Worm (Caenorhabditis elegans) whole organism, young adult: Measurements from ENCODE around the gene lips-12.

Source experiments
- B0261.1 ChIP-seq: sonication (generic microtip); optimal IDR thresholded peaks from 2 replicates; lab custom pipeline; 2016; ENCODE audit warnings: mild to moderate bottlenecking, missing genetic modification characterization, moderate library complexity, missing compliant biosample characterization
- C06A6.2 ChIP-seq: fragments of 200-800 bp; sonication (Bioruptor generic); conservative IDR thresholded peaks from 2 replicates; pipeline ENCODE4 v1.3.6; 2022; ENCODE audit warnings: missing genetic modification characterization, missing compliant biosample characterization
- Y56A3A.18 ChIP-seq: fragments of 200-800 bp; sonication (Bioruptor generic); IDR thresholded peaks from 2 replicates; pipeline ENCODE4 v1.3.6; 2022; ENCODE audit warnings: missing genetic modification reagents, missing genetic modification characterization, missing compliant biosample characterization
- Y95B8A.8 ChIP-seq: fragments of 200-800 bp; sonication (Bioruptor generic); IDR thresholded peaks from 2 replicates; pipeline ENCODE4 v1.3.6; 2022; ENCODE audit warnings: missing genetic modification reagents, missing genetic modification characterization, missing compliant biosample characterization
- aptf-2 ChIP-seq: fragments of 200-800 bp; sonication (Bioruptor generic); conservative IDR thresholded peaks from 2 replicates; pipeline ENCODE4 v1.3.6; 2022; ENCODE audit warnings: missing genetic modification reagents, missing genetic modification characterization, missing compliant biosample characterization
- ceh-79 ChIP-seq: sonication (generic microtip); optimal IDR thresholded peaks from 2 replicates; lab custom pipeline; 2017; ENCODE audit warnings: mild to moderate bottlenecking, missing genetic modification characterization, missing compliant biosample characterization
- ceh-91 ChIP-seq: fragments of 200-800 bp; sonication (Bioruptor generic); IDR thresholded peaks from 2 replicates; pipeline ENCODE4 v1.3.6; 2022; ENCODE audit warnings: missing genetic modification reagents, missing genetic modification characterization, missing compliant biosample characterization
- egl-18 ChIP-seq: fragments of 200-800 bp; sonication (Bioruptor generic); IDR thresholded peaks from 2 replicates; pipeline ENCODE4 v1.3.6; 2022; ENCODE audit warnings: missing genetic modification reagents, missing genetic modification characterization, missing compliant biosample characterization
- egl-44 ChIP-seq: fragments of 200-800 bp; sonication (Bioruptor generic); IDR thresholded peaks from 2 replicates; pipeline ENCODE4 v1.3.6; 2022; ENCODE audit warnings: missing genetic modification reagents, missing genetic modification characterization, missing compliant biosample characterization
- gei-17 ChIP-seq: fragments of 200-800 bp; sonication (Bioruptor generic); optimal IDR thresholded peaks from 2 replicates; lab custom pipeline; 2018; ENCODE audit warnings: mild to moderate bottlenecking, missing genetic modification characterization, missing compliant biosample characterization
- lin-40 ChIP-seq: sonication (generic microtip); optimal IDR thresholded peaks from 2 replicates; lab custom pipeline; 2016; ENCODE audit warnings: missing genetic modification characterization, mild to moderate bottlenecking, missing compliant biosample characterization, missing genotype, missing genetic modification reagents
- lsl-1 ChIP-seq: fragments of 200-800 bp; sonication (Bioruptor generic); optimal IDR thresholded peaks from 2 replicates; lab custom pipeline; 2018; ENCODE audit warnings: mild to moderate bottlenecking, missing genetic modification characterization, moderate library complexity, missing compliant biosample characterization
- nhr-80 ChIP-seq: sonication (generic microtip); optimal IDR thresholded peaks from 2 replicates; lab custom pipeline; 2016; ENCODE audit warnings: missing genetic modification characterization, missing compliant biosample characterization
- pha-4 ChIP-seq: fragments of 150-350 bp; sonication (generic microtip); optimal IDR thresholded peaks from 2 replicates; lab custom pipeline; 2014; ENCODE audit warnings: missing biosample characterization, missing genetic modification reagents, missing genetic modification characterization
- rpc-1 ChIP-seq, 2 experiments: fragments of 150-350 bp in 1 of 2; sonication (generic microtip) in 1 of 2; optimal IDR thresholded peaks; 2 replicates each; lab custom pipeline; 2014 to 2018; ENCODE audit warnings: missing biosample characterization in 1 of 2, missing genetic modification characterization in 1 of 2, missing genetic modification reagents in 1 of 2, missing genotype in 1 of 2
- snpc-1.1 ChIP-seq: sonication (generic microtip); optimal IDR thresholded peaks from 2 replicates; lab custom pipeline; 2017; ENCODE audit warnings: missing genetic modification characterization, mild to moderate bottlenecking, missing compliant biosample characterization, antibody characterized with exemption, moderate library complexity, missing genotype, missing genetic modification reagents; ENCODE audit not compliant: insufficient read depth
- snpc-1.3 ChIP-seq: sonication (generic microtip); optimal IDR thresholded peaks from 2 replicates; lab custom pipeline; 2017; ENCODE audit warnings: missing genetic modification characterization, mild to moderate bottlenecking, missing compliant biosample characterization, antibody characterized with exemption, moderate library complexity, missing genotype, missing genetic modification reagents; ENCODE audit not compliant: insufficient read depth
- tbp1 ChIP-seq: fragments of 200-800 bp; sonication (Bioruptor generic); optimal IDR thresholded peaks from 2 replicates; lab custom pipeline; 2018; ENCODE audit warnings: mild to moderate bottlenecking, missing genetic modification characterization, missing compliant biosample characterization
- unc-130 ChIP-seq: sonication (generic microtip); optimal IDR thresholded peaks from 2 replicates; lab custom pipeline; 2016; ENCODE audit warnings: missing genetic modification reagents, missing genetic modification characterization, missing compliant biosample characterization

Gene lips-12

DNA sequence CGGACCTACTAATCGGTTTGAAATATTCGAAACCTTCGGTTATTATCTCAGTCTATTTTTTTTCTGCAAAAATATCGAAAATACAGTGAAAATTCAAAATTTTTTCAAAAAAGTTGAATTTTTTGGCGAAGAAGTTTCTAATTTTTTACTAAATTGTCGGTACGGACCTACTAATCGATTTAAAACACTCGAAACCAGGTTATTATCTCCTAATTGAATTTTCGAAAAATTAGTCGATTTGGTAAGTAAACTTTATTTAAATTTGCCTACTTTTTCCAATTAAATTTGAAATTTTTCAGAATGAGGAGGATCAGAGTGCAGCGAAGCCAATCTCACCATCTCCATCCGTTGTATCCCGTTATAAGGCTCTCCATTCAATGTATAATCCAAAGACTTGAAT is 43.2 kb downstream of the lips-12 start, which contains the start of gene K02E7.12:
Gene K02E7.12, plus strand, starts transcription at position 301 of the 400 bp plus-strand sequence.
- TF ChIP-seq snpc-1.1: no peak
- TF ChIP-seq Y56A3A.18 (GFP tag; lab: Robert Waterston, UW): no peak
- no peak for TF ChIP-seq egl-44
- no peak for TF ChIP-seq tbp1 (GFP tag; lab: Kevin White, UChicago)
- TF ChIP-seq Y95B8A.8 (GFP tag; lab: Robert Waterston, UW): no peak
- no peak for TF ChIP-seq C06A6.2 (GFP tag; lab: Robert Waterston, UW)
- no peak for TF ChIP-seq lsl-1 (GFP tag; lab: Kevin White, UChicago)
- no peak for TF ChIP-seq unc-130
- TF ChIP-seq gei-17 (GFP tag; lab: Kevin White, UChicago): no peak
- no peak for TF ChIP-seq pha-4 (tag; lab: Kevin White, UChicago)
- TF ChIP-seq aptf-2: no peak
- TF ChIP-seq lin-40 (tag; lab: Kevin White, UChicago): no peak
- TF ChIP-seq B0261.1 (tag; lab: Kevin White, UChicago): no peak

DNA sequence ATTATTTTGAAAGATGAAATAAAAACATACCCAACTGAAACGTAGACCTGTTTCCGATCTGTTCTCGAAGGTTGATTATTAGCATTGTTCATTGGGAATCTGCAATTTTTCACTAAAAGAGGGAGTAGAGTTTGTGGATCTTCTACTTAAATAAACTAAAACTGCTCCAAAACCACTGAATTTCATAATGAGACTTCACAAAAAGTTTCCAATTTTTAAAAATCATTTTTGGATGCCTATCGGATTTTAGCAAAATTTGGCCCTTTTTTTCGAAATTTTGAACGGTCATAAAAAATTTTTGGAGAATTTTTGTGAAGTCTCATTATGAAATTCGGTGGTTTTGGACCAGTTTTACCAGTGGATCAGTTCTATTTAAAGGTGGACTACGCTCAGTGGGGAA is 47.1 kb downstream of the lips-12 start, which contains the start of gene K02E7.10:
Gene K02E7.10, minus strand, starts transcription at position 101 of the 400 bp plus-strand sequence.
- no peak for TF ChIP-seq snpc-1.3 (tag; lab: Kevin White, UChicago)
- TF ChIP-seq tbp1 (GFP tag; lab: Kevin White, UChicago): no peak
- no peak for TF ChIP-seq ceh-91
- no peak for TF ChIP-seq aptf-2
- no peak for TF ChIP-seq ceh-79
- TF ChIP-seq, all 124 proteins: peak for 0

DNA sequence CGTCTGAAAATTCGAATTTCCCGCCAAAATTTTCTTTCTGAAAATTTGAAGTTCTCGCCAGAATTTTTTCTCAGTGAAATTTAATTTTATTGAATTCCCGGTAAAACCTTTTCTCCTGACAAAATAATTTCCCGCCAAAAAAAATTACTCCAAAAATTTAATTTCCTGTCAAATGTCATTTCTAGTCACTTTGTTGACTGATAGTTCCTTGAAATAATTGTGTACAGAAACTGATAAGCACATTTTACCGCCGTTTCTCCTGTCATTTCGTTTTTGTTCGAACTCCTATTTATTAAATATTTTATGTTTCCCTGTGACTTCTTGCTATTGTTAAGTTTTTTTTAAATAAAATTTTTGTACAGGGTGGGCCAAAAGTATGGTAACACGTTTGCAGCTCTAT is 50.1 kb downstream of the lips-12 start:
- no peak for TF ChIP-seq egl-18 (GFP tag; lab: Robert Waterston, UW)
- peak; percentile 54 for TF ChIP-seq nhr-80 (tag; lab: Kevin White, UChicago)
- no peak for TF ChIP-seq rpc-1 (optimal IDR thresholded peaks at IDR 0.05; lab: Kevin White, UChicago)
- no peak for TF ChIP-seq rpc-1 (tag; optimal IDR thresholded peaks at IDR 0.05; lab: Kevin White, UChicago)
- TF ChIP-seq, all 124 proteins: peak for 1
